Worm (Caenorhabditis elegans) whole organism, young adult: Measurements from ENCODE around the gene gars-1.

Experiments used
- B0035.1 ChIP-seq: sonication (generic microtip); optimal IDR thresholded peaks from 2 replicates; lab custom pipeline; 2016; ENCODE audit warnings: missing genetic modification characterization, mild to moderate bottlenecking, missing compliant biosample characterization, missing genotype, missing genetic modification reagents
- ama-1 ChIP-seq, 3 experiments: fragments of 150-350 bp in 1 of 3; sonication (generic microtip) in 2 of 3; optimal IDR thresholded peaks; 2 replicates each; lab custom pipeline; 2014 to 2018; ENCODE audit warnings: missing biosample characterization in 2 of 3, missing genetic modification characterization in 2 of 3, missing genetic modification reagents in 2 of 3
- egrh-3 ChIP-seq: fragments of 200-800 bp; sonication (Bioruptor generic); IDR thresholded peaks from 2 replicates; pipeline ENCODE4 v1.3.6; 2022; ENCODE audit warnings: missing genetic modification reagents, missing genetic modification characterization, missing compliant biosample characterization
- mel-28 ChIP-seq: sonication (generic microtip); optimal IDR thresholded peaks from 2 replicates; lab custom pipeline; 2016; ENCODE audit warnings: borderline replicate concordance, mild to moderate bottlenecking, missing genetic modification characterization, missing compliant biosample characterization
- nhr-90 ChIP-seq: sonication (generic microtip); optimal IDR thresholded peaks from 2 replicates; lab custom pipeline; 2016; ENCODE audit warnings: missing genotype, mild to moderate bottlenecking, missing genetic modification characterization, missing compliant biosample characterization
- pha-4 ChIP-seq: fragments of 150-350 bp; sonication (generic microtip); optimal IDR thresholded peaks from 2 replicates; lab custom pipeline; 2014; ENCODE audit warnings: missing biosample characterization, missing genetic modification reagents, missing genetic modification characterization
- unc-62 ChIP-seq: fragments of 150-350 bp; optimal IDR thresholded peaks from 2 replicates; lab custom pipeline; 2014; ENCODE audit warnings: missing biosample characterization, missing genetic modification reagents, missing genetic modification characterization
- ztf-6 ChIP-seq: fragments of 200-800 bp; sonication (Bioruptor generic); IDR thresholded peaks from 2 replicates; pipeline ENCODE4 v1.3.6; 2022; ENCODE audit warnings: missing genetic modification reagents, missing genetic modification characterization, missing compliant biosample characterization

ce11 chrIII:5139768-5140167 lies 23.7 kb downstream of the gars-1 start:
- no peak for TF ChIP-seq ama-1 (optimal IDR thresholded peaks at IDR 0.05; lab: Kevin White, UChicago)
- TF ChIP-seq ama-1 (GFP tag; optimal IDR thresholded peaks at IDR 0.05; lab: Kevin White, UChicago) = no peak
- TF ChIP-seq ztf-6 = no peak
- no peak for TF ChIP-seq pha-4 (tag; lab: Kevin White, UChicago)
- TF ChIP-seq unc-62 = no peak
- TF ChIP-seq B0035.1 = no peak
- no peak for TF ChIP-seq mel-28 (tag; lab: Kevin White, UChicago)
- no peak for TF ChIP-seq nhr-90 (tag; lab: Kevin White, UChicago)
- no peak for TF ChIP-seq egrh-3 (GFP tag; lab: Robert Waterston, UW)
